Worm (Caenorhabditis elegans) whole organism, mixed stage, embryonic: Measurements from ENCODE around the gene C38C3.6.
"Not testable (repeated sequence)": the region's sequence is repeated elsewhere in the genome, so short reads cannot be mapped to it uniquely, and the experiment has no call there.

Source experiments
- ces-1 ChIP-seq: fragments of 150-350 bp; optimal IDR thresholded peaks from 2 replicates; lab custom pipeline; 2014; ENCODE audit warnings: missing biosample characterization, missing genetic modification reagents, missing genetic modification characterization
- elt-1 ChIP-seq: sonication (generic microtip); optimal IDR thresholded peaks from 2 replicates; lab custom pipeline; 2017; ENCODE audit warnings: missing genetic modification characterization, mild to moderate bottlenecking, missing compliant biosample characterization, antibody characterized with exemption, moderate library complexity, borderline replicate concordance; ENCODE audit not compliant: insufficient read depth
- mep-1 ChIP-seq: fragments of 150-350 bp; optimal IDR thresholded peaks from 2 replicates; lab custom pipeline; 2017; ENCODE audit warnings: missing biosample characterization, missing genetic modification reagents, missing genetic modification characterization, inconsistent platforms
- nhr-76 ChIP-seq: sonication (generic microtip); optimal IDR thresholded peaks from 2 replicates; lab custom pipeline; 2017; ENCODE audit warnings: missing biosample characterization, missing genetic modification characterization
- pha-4 ChIP-seq: fragments of 150-350 bp; optimal IDR thresholded peaks from 2 replicates; lab custom pipeline; 2018; ENCODE audit warnings: missing biosample characterization, missing genetic modification reagents, missing genetic modification characterization
- sptf-1 ChIP-seq: sonication (generic microtip); optimal IDR thresholded peaks from 2 replicates; lab custom pipeline; 2017; ENCODE audit warnings: mild to moderate bottlenecking, missing genetic modification characterization, moderate library complexity, missing compliant biosample characterization
- ztf-11 ChIP-seq: fragments of 150-350 bp; optimal IDR thresholded peaks from 2 replicates; lab custom pipeline; 2014; ENCODE audit warnings: missing biosample characterization, missing genetic modification characterization

DNA sequence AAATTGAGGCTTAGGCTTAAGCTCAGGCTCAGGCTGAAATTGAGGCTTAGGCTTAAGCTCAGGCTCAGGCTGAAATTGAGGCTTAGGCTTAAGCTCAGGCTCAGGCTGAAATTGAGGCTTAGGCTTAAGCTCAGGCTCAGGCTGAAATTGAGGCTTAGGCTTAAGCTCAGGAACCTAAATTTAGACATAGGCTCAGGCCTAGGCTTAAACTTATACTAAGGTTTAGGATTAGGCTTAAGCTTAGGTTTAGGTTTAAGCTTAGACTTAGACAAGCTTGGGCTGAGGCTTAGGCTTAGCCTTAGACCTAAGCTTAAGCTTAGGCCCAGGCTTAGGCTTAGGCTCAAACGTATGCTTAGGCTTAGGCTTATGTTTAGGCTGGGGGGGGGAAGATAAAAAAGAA, 536 bp downstream of the C38C3.6 start:
- not testable (repeated sequence) for TF ChIP-seq sptf-1; pha-4 (tag; lab: Kevin White, UChicago); ces-1 (GFP tag; lab: Kevin White, UChicago); elt-1 (tag; lab: Kevin White, UChicago); ztf-11 (tag; lab: Kevin White, UChicago); mep-1 (tag; lab: Kevin White, UChicago); nhr-76 (tag; lab: Kevin White, UChicago)
